ENCODE assay signal across 3 worm cellular contexts in genomic region chrIII:4900260-4900659, ce11.
A peak's percentile ranks its signal among the peaks of the same experiment; 100 is the strongest.
TF ChIP-seq lines count a peak whose summit lies in the region.

tag-340 (plus strand) TSS chrIII:4900508.

TF ChIP-seq in whole organism, L2 larva, 48 proteins besides CTCF, POLR2A, EP300 and RAD21:
- no peak for TF ChIP-seq ama-1 (optimal IDR thresholded peaks at IDR 0.05; lab: Kevin White, UChicago)
- TF ChIP-seq fos-1 (tag; optimal IDR thresholded peaks at IDR 0.05; lab: Kevin White, UChicago) = peak; percentile 28
- no peak for TF ChIP-seq ceh-16 (tag; optimal IDR thresholded peaks at IDR 0.05; lab: Kevin White, UChicago)

TF ChIP-seq in whole organism, L4 larva, 104 proteins besides CTCF, POLR2A, EP300 and RAD21:
- TF ChIP-seq daf-16 (GFP tag; optimal IDR thresholded peaks at IDR 0.05; lab: Kevin White, UChicago) (no peak), daf-16 (tag; optimal IDR thresholded peaks at IDR 0.05; lab: Kevin White, UChicago) (peak; percentile 42), hlh-11 (tag; optimal IDR thresholded peaks at IDR 0.05; lab: Kevin White, UChicago) (no peak), hlh-30 (tag; optimal IDR thresholded peaks at IDR 0.05; lab: Kevin White, UChicago; ENCODE audit: insufficient read depth) (no peak), daf-12 (tag; optimal IDR thresholded peaks at IDR 0.05; lab: Kevin White, UChicago) (no peak), ceh-20 (GFP tag; IDR thresholded peaks at IDR 0.05; lab: Robert Waterston, UW) (no peak), php-3 (GFP tag; IDR thresholded peaks at IDR 0.05; lab: Robert Waterston, UW) (no peak), mxl-2 (GFP tag; conservative IDR thresholded peaks at IDR 0.05; lab: Robert Waterston, UW) (no peak), nhr-28 (tag; optimal IDR thresholded peaks at IDR 0.05; lab: Kevin White, UChicago) (peak; percentile 3), spr-1 (tag; optimal IDR thresholded peaks at IDR 0.05; lab: Kevin White, UChicago) (no peak), ceh-28 (tag; optimal IDR thresholded peaks at IDR 0.05; lab: Kevin White, UChicago) (no peak)

TF ChIP-seq in whole organism, young adult, 124 proteins besides CTCF, POLR2A, EP300 and RAD21:
- TF ChIP-seq lsl-1 (GFP tag; optimal IDR thresholded peaks at IDR 0.05; lab: Kevin White, UChicago) (peak; percentile 88), tbp1 (GFP tag; optimal IDR thresholded peaks at IDR 0.05; lab: Kevin White, UChicago) (no peak), snpc-4 (GFP tag; optimal IDR thresholded peaks at IDR 0.05; lab: Kevin White, UChicago) (no peak), snpc-4 (tag; optimal IDR thresholded peaks at IDR 0.05; lab: Kevin White, UChicago) (no peak), madf-8 (GFP tag; conservative IDR thresholded peaks at IDR 0.05; lab: Robert Waterston, UW) (peak; percentile 47; the same call in 1 of the 2 replicates), lin-40 (tag; optimal IDR thresholded peaks at IDR 0.05; lab: Kevin White, UChicago) (no peak), snpc-3.4 (tag; optimal IDR thresholded peaks at IDR 0.05; lab: Kevin White, UChicago) (peak; percentile 63), Y56A3A.18 (GFP tag; IDR thresholded peaks at IDR 0.05; lab: Robert Waterston, UW) (no peak), chd-7 (tag; optimal IDR thresholded peaks at IDR 0.05; lab: Kevin White, UChicago) (no peak), xnd-1 (tag; optimal IDR thresholded peaks at IDR 0.05; lab: Kevin White, UChicago) (peak; percentile 51), ceh-27 (GFP tag; optimal IDR thresholded peaks at IDR 0.05; lab: Kevin White, UChicago) (no peak), sdz-38 (tag; optimal IDR thresholded peaks at IDR 0.05; lab: Kevin White, UChicago) (no peak), ZK185.1 (tag; optimal IDR thresholded peaks at IDR 0.05; lab: Kevin White, UChicago; ENCODE audit: poor library complexity, severe bottlenecking) (no peak), rpc-1 (optimal IDR thresholded peaks at IDR 0.05; lab: Kevin White, UChicago) (no peak), rpc-1 (tag; optimal IDR thresholded peaks at IDR 0.05; lab: Kevin White, UChicago) (no peak), F39B2.1 (GFP tag; IDR thresholded peaks at IDR 0.05; lab: Robert Waterston, UW) (no peak), efl-1 (GFP tag; optimal IDR thresholded peaks at IDR 0.05; lab: Kevin White, UChicago) (peak; percentile 23), dpff-1 (tag; optimal IDR thresholded peaks at IDR 0.05; lab: Kevin White, UChicago) (no peak), D2030.7 (GFP tag; IDR thresholded peaks at IDR 0.05; lab: Robert Waterston, UW) (peak; percentile 63), F55B11.4 (tag; optimal IDR thresholded peaks at IDR 0.05; lab: Kevin White, UChicago; ENCODE audit: borderline replicate concordance, insufficient read depth) (no peak), hlh-12 (tag; optimal IDR thresholded peaks at IDR 0.05; lab: Kevin White, UChicago) (no peak), attf-5 (GFP tag; optimal IDR thresholded peaks at IDR 0.05; lab: Kevin White, UChicago) (no peak), ekl-4 (GFP tag; IDR thresholded peaks at IDR 0.05; lab: Robert Waterston, UW) (no peak), mcd-1 (GFP tag; IDR thresholded peaks at IDR 0.05; lab: Robert Waterston, UW) (no peak), hmg-1.2 (GFP tag; IDR thresholded peaks at IDR 0.05; lab: Robert Waterston, UW) (no peak), snpc-1.3 (tag; optimal IDR thresholded peaks at IDR 0.05; lab: Kevin White, UChicago; ENCODE audit: insufficient read depth) (peak; percentile 58), madf-6 (GFP tag; IDR thresholded peaks at IDR 0.05; lab: Robert Waterston, UW) (peak; percentile 85), F33H1.4 (GFP tag; IDR thresholded peaks at IDR 0.05; lab: Robert Waterston, UW) (peak; percentile 90)
